Fruit fly (Drosophila melanogaster) whole organism, prepupa: ENCODE measurements around the gene wit.

ENCODE experiments used
- Blimp-1 ChIP-seq: fragments of 200-800 bp; sonication (Bioruptor generic); optimal IDR thresholded peaks from 3 replicates; lab custom pipeline; 2017; ENCODE audit warnings: missing biosample characterization, missing genetic modification characterization, mild to moderate bottlenecking, moderate library complexity, missing genetic modification reagents
- CG10669 ChIP-seq: fragments of 200-800 bp; sonication (Bioruptor generic); optimal IDR thresholded peaks from 3 replicates; lab custom pipeline; 2018; ENCODE audit warnings: missing biosample characterization, mild to moderate bottlenecking, missing genetic modification characterization, moderate library complexity
- CG11294 ChIP-seq: fragments of 200-800 bp; sonication (Bioruptor generic); IDR thresholded peaks from 2 replicates; pipeline ENCODE4 v1.3.6; 2022; ENCODE audit warnings: missing biosample characterization, missing genetic modification characterization
- CG11902 ChIP-seq: fragments of 200-800 bp; sonication (Bioruptor generic); optimal IDR thresholded peaks from 3 replicates; lab custom pipeline; 2016; ENCODE audit warnings: missing biosample characterization, missing genetic modification characterization
- CG15336 ChIP-seq: fragments of 200-800 bp; sonication (Bioruptor generic); IDR thresholded peaks from 2 replicates; pipeline ENCODE4 v1.3.6; 2022; ENCODE audit warnings: missing biosample characterization, missing genetic modification characterization
- CG16779 ChIP-seq: fragments of 200-800 bp; sonication (Bioruptor generic); optimal IDR thresholded peaks from 3 replicates; lab custom pipeline; 2017; ENCODE audit warnings: missing biosample characterization, mild to moderate bottlenecking, missing genetic modification characterization
- CG32006 ChIP-seq: fragments of 200-800 bp; sonication (Bioruptor generic); optimal IDR thresholded peaks from 3 replicates; lab custom pipeline; 2017; ENCODE audit warnings: missing biosample characterization, mild to moderate bottlenecking, missing genetic modification characterization
- CG3919 ChIP-seq: fragments of 200-800 bp; sonication (Bioruptor generic); optimal IDR thresholded peaks from 3 replicates; lab custom pipeline; 2016; ENCODE audit warnings: missing biosample characterization, missing genetic modification characterization
- CG6163 ChIP-seq: fragments of 200-800 bp; sonication (Bioruptor generic); IDR thresholded peaks from 3 replicates; pipeline ENCODE4 v1.3.6; 2022; ENCODE audit warnings: missing biosample characterization, missing genetic modification characterization
- CG6276 ChIP-seq: fragments of 200-800 bp; sonication (Bioruptor generic); optimal IDR thresholded peaks from 2 replicates; lab custom pipeline; 2017; ENCODE audit warnings: missing biosample characterization, mild to moderate bottlenecking, missing genetic modification characterization
- CG6792 ChIP-seq: fragments of 200-800 bp; sonication (Bioruptor generic); optimal IDR thresholded peaks from 3 replicates; lab custom pipeline; 2016; ENCODE audit warnings: missing biosample characterization, missing genetic modification characterization
- CG6808 ChIP-seq: fragments of 200-800 bp; sonication (Bioruptor generic); optimal IDR thresholded peaks from 3 replicates; lab custom pipeline; 2017; ENCODE audit warnings: missing biosample characterization, missing genetic modification characterization, mild to moderate bottlenecking, moderate library complexity, missing genetic modification reagents
- CG7368 ChIP-seq: fragments of 200-800 bp; sonication (Bioruptor generic); optimal IDR thresholded peaks from 3 replicates; lab custom pipeline; 2016; ENCODE audit warnings: missing biosample characterization, missing genetic modification characterization
- CG8319 ChIP-seq: fragments of 200-800 bp; sonication (Bioruptor generic); optimal IDR thresholded peaks from 3 replicates; lab custom pipeline; 2016; ENCODE audit warnings: missing biosample characterization, missing genetic modification characterization
- CG9139 ChIP-seq: fragments of 200-800 bp; sonication (Bioruptor generic); optimal IDR thresholded peaks from 3 replicates; lab custom pipeline; 2017; ENCODE audit warnings: missing biosample characterization, mild to moderate bottlenecking, missing genetic modification characterization
- Eip78C ChIP-seq: fragments of 200-800 bp; sonication (Bioruptor generic); peaks from one replicate; lab custom pipeline; 2016; ENCODE audit warnings: missing biosample characterization, missing genetic modification characterization
- Ets96B ChIP-seq: fragments of 200-800 bp; optimal IDR thresholded peaks from 2 replicates; lab custom pipeline; 2019; ENCODE audit warnings: missing biosample characterization, mild to moderate bottlenecking, missing genetic modification characterization, moderate library complexity
- Gug ChIP-seq: fragments of 200-800 bp; sonication (Bioruptor generic); IDR thresholded peaks from 2 replicates; pipeline ENCODE4 v1.3.6; 2022; ENCODE audit warnings: missing biosample characterization, missing genetic modification characterization
- Hr38 ChIP-seq: sonication (Bioruptor generic); optimal IDR thresholded peaks from 2 replicates; lab custom pipeline; 2016; ENCODE audit warnings: missing biosample characterization, missing genetic modification characterization
- Hr4 ChIP-seq: fragments of 200-800 bp; sonication (Bioruptor generic); optimal IDR thresholded peaks from 3 replicates; lab custom pipeline; 2016; ENCODE audit warnings: missing biosample characterization, missing genetic modification characterization
- OdsH ChIP-seq: fragments of 200-800 bp; sonication (Bioruptor generic); optimal IDR thresholded peaks from 3 replicates; lab custom pipeline; 2016; ENCODE audit warnings: missing biosample characterization, missing genetic modification characterization
- Smox ChIP-seq: fragments of 200-800 bp; sonication (Bioruptor generic); optimal IDR thresholded peaks from 3 replicates; lab custom pipeline; 2016; ENCODE audit warnings: missing biosample characterization, missing genetic modification characterization
- Sox102F ChIP-seq: fragments of 200-800 bp; sonication (Bioruptor generic); optimal IDR thresholded peaks from 2 replicates; lab custom pipeline; 2016; ENCODE audit warnings: missing biosample characterization, mild to moderate bottlenecking, missing genetic modification characterization
- Sox15 ChIP-seq: fragments of 200-800 bp; sonication (Bioruptor generic); optimal IDR thresholded peaks from 3 replicates; lab custom pipeline; 2016; ENCODE audit warnings: missing biosample characterization, missing genetic modification characterization
- achi ChIP-seq: fragments of 200-800 bp; sonication (Bioruptor generic); optimal IDR thresholded peaks from 3 replicates; lab custom pipeline; 2016; ENCODE audit warnings: missing biosample characterization, missing genetic modification characterization
- acj6 ChIP-seq: fragments of 200-800 bp; sonication (Bioruptor generic); optimal IDR thresholded peaks from 3 replicates; lab custom pipeline; 2016; ENCODE audit warnings: missing biosample characterization, missing genetic modification characterization
- dac ChIP-seq: fragments of 200-800 bp; sonication (Bioruptor generic); optimal IDR thresholded peaks from 2 replicates; lab custom pipeline; 2017; ENCODE audit warnings: missing biosample characterization, mild to moderate bottlenecking, missing genetic modification characterization
- eg ChIP-seq: fragments of 200-800 bp; sonication (Bioruptor generic); IDR thresholded peaks from 3 replicates; pipeline ENCODE4 v1.3.6; 2022; ENCODE audit warnings: missing biosample characterization, missing genetic modification characterization
- esn ChIP-seq: fragments of 200-800 bp; sonication (Bioruptor generic); optimal IDR thresholded peaks from 2 replicates; lab custom pipeline; 2016; ENCODE audit warnings: missing biosample characterization, mild to moderate bottlenecking, missing genetic modification characterization, moderate library complexity
- fd85E ChIP-seq: fragments of 200-800 bp; sonication (Bioruptor generic); optimal IDR thresholded peaks from 3 replicates; lab custom pipeline; 2016; ENCODE audit warnings: missing biosample characterization, missing genetic modification characterization
- fkh ChIP-seq: fragments of 200-800 bp; sonication (Bioruptor generic); optimal IDR thresholded peaks from 3 replicates; lab custom pipeline; 2017; ENCODE audit warnings: missing biosample characterization, mild to moderate bottlenecking, missing genetic modification characterization, moderate library complexity
- lz ChIP-seq: fragments of 200-800 bp; sonication (Bioruptor generic); optimal IDR thresholded peaks from 3 replicates; lab custom pipeline; 2016; ENCODE audit warnings: missing biosample characterization, missing genetic modification characterization
- salr ChIP-seq, 2 experiments: fragments of 200-800 bp; sonication (Bioruptor generic); optimal IDR thresholded peaks; 3 replicates each; lab custom pipeline; 2016 to 2018; ENCODE audit warnings: missing biosample characterization in 2 of 2, missing genetic modification characterization in 2 of 2, mild to moderate bottlenecking in 1 of 2
- spab ChIP-seq: fragments of 200-800 bp; sonication (Bioruptor generic); optimal IDR thresholded peaks from 2 replicates; lab custom pipeline; 2017; ENCODE audit warnings: missing biosample characterization, mild to moderate bottlenecking, missing genetic modification characterization, missing genetic modification reagents
- ss ChIP-seq, 2 experiments: fragments of 200-800 bp; sonication (Bioruptor generic); optimal IDR thresholded peaks; 2 replicates in 1 of 2; 3 replicates in 1 of 2; lab custom pipeline; 2017 to 2018; ENCODE audit warnings: mild to moderate bottlenecking in 2 of 2, missing biosample characterization in 2 of 2, missing genetic modification characterization in 2 of 2, moderate library complexity in 1 of 2
- vri ChIP-seq: fragments of 200-800 bp; sonication (Bioruptor generic); optimal IDR thresholded peaks from 3 replicates; lab custom pipeline; 2016; ENCODE audit warnings: missing biosample characterization, mild to moderate bottlenecking, missing genetic modification characterization

The wit gene

DNA sequence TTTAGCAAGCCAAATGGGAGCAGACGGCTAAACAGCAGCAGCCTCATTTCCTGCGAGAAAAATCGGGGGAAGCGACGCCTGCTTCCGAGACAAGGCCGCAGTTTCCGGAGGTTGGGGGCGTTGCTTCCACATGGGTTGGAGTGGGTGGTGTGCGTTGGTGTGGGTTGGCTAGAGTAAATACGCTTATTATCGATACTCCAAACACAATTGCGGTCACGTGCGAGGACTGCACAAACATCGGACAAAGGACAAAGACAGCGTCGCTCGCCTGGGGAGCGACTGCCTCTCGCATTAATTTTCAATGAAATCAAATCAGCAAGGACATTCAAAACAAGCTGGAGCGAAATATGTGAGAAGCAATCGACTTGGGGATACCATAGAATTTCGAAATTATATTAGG is 9.7 kb upstream of the wit start:
- no peak for TF ChIP-seq CG6163 (GFP tag; lab: Robert Waterston, UW)
- TF ChIP-seq CG11902 (GFP tag; lab: Kevin White, UChicago), result no peak
- no peak for TF ChIP-seq CG6792
- TF ChIP-seq acj6, result no peak
- no peak for TF ChIP-seq CG9139 (GFP tag; lab: Kevin White, UChicago)
- no peak for TF ChIP-seq Blimp-1
- no peak for TF ChIP-seq Hr38 (GFP tag; lab: Kevin White, UChicago)
- TF ChIP-seq Gug (GFP tag; lab: Robert Waterston, UW), result no peak
- no peak for TF ChIP-seq CG6276 (GFP tag; lab: Kevin White, UChicago)
- TF ChIP-seq CG7368 (GFP tag; lab: Kevin White, UChicago), result no peak
- no peak for TF ChIP-seq Sox102F (GFP tag; lab: Kevin White, UChicago)
- no peak for TF ChIP-seq CG8319 (GFP tag; lab: Kevin White, UChicago)
- TF ChIP-seq dac (GFP tag; lab: Kevin White, UChicago), result no peak
- no peak for TF ChIP-seq ss (GFP tag; optimal IDR thresholded peaks at IDR 0.05; lab: Kevin White, UChicago)
- TF ChIP-seq fkh (GFP tag; lab: Kevin White, UChicago), result no peak
- no peak for TF ChIP-seq lz (GFP tag; lab: Kevin White, UChicago)
- no peak for TF ChIP-seq fd85E (GFP tag; lab: Kevin White, UChicago)
- no peak for TF ChIP-seq CG32006 (GFP tag; lab: Kevin White, UChicago)
- TF ChIP-seq CG10669 (GFP tag; lab: Kevin White, UChicago), result no peak

DNA sequence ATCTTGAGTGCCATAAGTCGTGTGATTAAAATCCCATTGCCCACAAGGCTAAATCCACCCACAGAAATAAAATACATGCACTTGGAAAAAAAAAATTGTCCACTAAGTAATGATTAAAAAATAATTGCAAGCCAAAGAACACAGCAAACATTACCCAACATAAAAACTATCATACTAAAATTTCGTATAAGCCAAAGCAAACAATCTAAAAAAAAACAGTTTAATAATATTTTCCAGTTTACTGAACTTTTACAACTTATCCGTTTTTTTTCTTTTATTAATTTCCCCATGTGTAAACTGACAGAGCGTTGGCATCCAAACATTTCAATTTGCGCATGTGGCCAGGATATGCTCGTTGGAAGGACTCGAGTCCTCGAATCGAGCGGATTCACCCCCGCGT is 8.8 kb upstream of the wit start:
- TF ChIP-seq ss (GFP tag; optimal IDR thresholded peaks at IDR 0.05; lab: Kevin White, UChicago) (no peak), CG16779 (tag; lab: Kevin White, UChicago) (no peak), eg (GFP tag; lab: Robert Waterston, UW) (no peak), CG10669 (GFP tag; lab: Kevin White, UChicago) (no peak), CG6808 (GFP tag; lab: Kevin White, UChicago) (no peak), OdsH (GFP tag; lab: Kevin White, UChicago) (no peak), vri (GFP tag; lab: Kevin White, UChicago) (no peak), CG7368 (GFP tag; lab: Kevin White, UChicago) (no peak), spab (no peak), CG32006 (GFP tag; lab: Kevin White, UChicago) (no peak), salr (GFP tag; optimal IDR thresholded peaks at IDR 0.05; lab: Kevin White, UChicago) (no peak), esn (no peak), CG6163 (GFP tag; lab: Robert Waterston, UW) (no peak), dac (GFP tag; lab: Kevin White, UChicago) (no peak), Ets96B (tag; lab: Kevin White, UChicago) (no peak), CG11294 (GFP tag; lab: Robert Waterston, UW) (no peak), fd85E (GFP tag; lab: Kevin White, UChicago) (no peak)

DNA sequence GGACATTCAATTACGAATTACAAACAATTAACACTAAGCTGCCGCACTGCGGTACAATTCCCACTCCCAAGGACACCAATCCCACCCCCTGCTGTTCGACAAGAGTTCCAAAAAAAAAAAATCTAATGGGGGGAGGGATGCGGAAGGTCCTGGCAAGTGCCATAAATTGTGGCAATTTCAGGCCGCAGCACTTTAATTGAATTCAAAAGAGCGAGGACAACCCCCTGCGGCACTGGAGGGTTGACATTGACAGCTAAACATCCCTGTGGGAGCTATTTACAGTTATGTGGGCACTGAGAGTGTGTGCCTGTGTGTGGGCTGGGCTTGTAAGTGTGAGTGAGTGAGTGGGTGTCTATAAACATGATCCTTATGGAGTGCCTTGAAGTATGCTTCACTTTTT is 5.4 kb upstream of the wit start:
- TF ChIP-seq achi (no peak), CG3919 (no peak), CG10669 (GFP tag; lab: Kevin White, UChicago) (no peak), Blimp-1 (no peak), dac (GFP tag; lab: Kevin White, UChicago) (no peak), Sox102F (GFP tag; lab: Kevin White, UChicago) (no peak), ss (GFP tag; optimal IDR thresholded peaks at IDR 0.05; lab: Kevin White, UChicago) (no peak), lz (GFP tag; lab: Kevin White, UChicago) (no peak), Sox15 (GFP tag; lab: Kevin White, UChicago) (no peak), Hr4 (GFP tag; lab: Kevin White, UChicago) (no peak), Smox (GFP tag; lab: Kevin White, UChicago) (no peak), Eip78C (GFP tag; lab: Kevin White, UChicago) (no peak), CG15336 (GFP tag; lab: Robert Waterston, UW) (no peak), fkh (GFP tag; lab: Kevin White, UChicago) (no peak), CG32006 (GFP tag; lab: Kevin White, UChicago) (no peak)
